Fruit fly (Drosophila melanogaster) whole organism, pupa: ENCODE results near the gene NPFR.

Experiments used
- CG10348 ChIP-seq: fragments of 200-800 bp; sonication (Bioruptor generic); IDR thresholded peaks from 2 replicates; pipeline ENCODE4 v1.3.6; 2022; ENCODE audit warnings: missing biosample characterization, missing genetic modification characterization
- CG12605 ChIP-seq: fragments of 200-800 bp; sonication (Bioruptor generic); IDR thresholded peaks from 2 replicates; pipeline ENCODE4 v1.3.6; 2022; ENCODE audit warnings: missing biosample characterization, missing genetic modification characterization
- CG13204 ChIP-seq: fragments of 200-800 bp; sonication (Bioruptor generic); optimal IDR thresholded peaks from 2 replicates; lab custom pipeline; 2018; ENCODE audit warnings: missing biosample characterization, mild to moderate bottlenecking, missing genetic modification characterization, moderate library complexity
- CG14655 ChIP-seq: fragments of 200-800 bp; sonication (Bioruptor generic); optimal IDR thresholded peaks from 3 replicates; lab custom pipeline; 2017; ENCODE audit warnings: mild to moderate bottlenecking, missing biosample characterization, missing genetic modification reagents, missing genetic modification characterization
- CG15710 ChIP-seq: fragments of 200-800 bp; sonication (Bioruptor generic); optimal IDR thresholded peaks from 2 replicates; lab custom pipeline; 2018; ENCODE audit warnings: missing biosample characterization, mild to moderate bottlenecking, missing genetic modification characterization, moderate library complexity
- CG17806 ChIP-seq: fragments of 200-800 bp; sonication (Bioruptor generic); optimal IDR thresholded peaks from 2 replicates; lab custom pipeline; 2018; ENCODE audit warnings: missing biosample characterization, mild to moderate bottlenecking, missing genetic modification characterization, moderate library complexity
- CG32121 ChIP-seq: fragments of 200-800 bp; sonication (Bioruptor generic); IDR thresholded peaks from 2 replicates; pipeline ENCODE4 v1.3.6; 2022; ENCODE audit warnings: missing biosample characterization, missing genetic modification characterization
- CG34367 ChIP-seq: fragments of 200-800 bp; sonication (Bioruptor generic); optimal IDR thresholded peaks from 2 replicates; lab custom pipeline; 2018; ENCODE audit warnings: missing biosample characterization, mild to moderate bottlenecking, missing genetic modification characterization
- CG4496 ChIP-seq: fragments of 200-800 bp; sonication (Bioruptor generic); IDR thresholded peaks from 3 replicates; pipeline ENCODE4 v1.3.6; 2022; ENCODE audit warnings: missing biosample characterization, missing genetic modification characterization
- CG8159 ChIP-seq: fragments of 200-800 bp; sonication (Bioruptor generic); optimal IDR thresholded peaks from 3 replicates; lab custom pipeline; 2018; ENCODE audit warnings: missing biosample characterization, mild to moderate bottlenecking, missing genetic modification characterization, moderate library complexity
- CG8301 ChIP-seq: fragments of 200-800 bp; sonication (Bioruptor generic); optimal IDR thresholded peaks from 2 replicates; lab custom pipeline; 2018; ENCODE audit warnings: missing biosample characterization, mild to moderate bottlenecking, missing genetic modification characterization
- CG9948 ChIP-seq: fragments of 200-800 bp; sonication (Bioruptor generic); optimal IDR thresholded peaks from 2 replicates; lab custom pipeline; 2018; ENCODE audit warnings: missing biosample characterization, mild to moderate bottlenecking, missing genetic modification characterization, moderate library complexity
- D1 ChIP-seq: fragments of 200-800 bp; sonication (Bioruptor generic); optimal IDR thresholded peaks from 2 replicates; lab custom pipeline; 2018; ENCODE audit warnings: missing biosample characterization, mild to moderate bottlenecking, missing genetic modification characterization, moderate library complexity
- EcR ChIP-seq: fragments of 200-800 bp; sonication (Bioruptor generic); optimal IDR thresholded peaks from 3 replicates; lab custom pipeline; 2019; ENCODE audit warnings: missing biosample characterization, missing genetic modification characterization, mild to moderate bottlenecking, moderate library complexity, missing genetic modification reagents
- Ets98B ChIP-seq: fragments of 200-800 bp; sonication (Bioruptor generic); IDR thresholded peaks from 2 replicates; pipeline ENCODE4 v1.3.6; 2022; ENCODE audit warnings: missing biosample characterization, missing genetic modification characterization
- Pif1A ChIP-seq: fragments of 200-800 bp; sonication (Bioruptor generic); optimal IDR thresholded peaks from 3 replicates; lab custom pipeline; 2016; ENCODE audit warnings: missing biosample characterization, missing genetic modification characterization
- Pif1B ChIP-seq: fragments of 200-800 bp; sonication (Bioruptor generic); optimal IDR thresholded peaks from 3 replicates; lab custom pipeline; 2016; ENCODE audit warnings: missing biosample characterization, missing genetic modification characterization
- Snoo ChIP-seq: fragments of 200-800 bp; sonication (Bioruptor generic); optimal IDR thresholded peaks from 3 replicates; lab custom pipeline; 2017; ENCODE audit warnings: missing biosample characterization, mild to moderate bottlenecking, missing genetic modification characterization, inconsistent platforms
- fd96Ca ChIP-seq: fragments of 200-800 bp; sonication (Bioruptor generic); IDR thresholded peaks from 3 replicates; pipeline ENCODE4 v1.3.6; 2022; ENCODE audit warnings: missing biosample characterization, missing genetic modification characterization
- gl ChIP-seq: fragments of 200-800 bp; sonication (Bioruptor generic); optimal IDR thresholded peaks from 2 replicates; lab custom pipeline; 2018; ENCODE audit warnings: missing biosample characterization, mild to moderate bottlenecking, missing genetic modification characterization
- rn ChIP-seq: fragments of 200-800 bp; sonication (Bioruptor generic); IDR thresholded peaks from 2 replicates; pipeline ENCODE4 v1.3.6; 2022; ENCODE audit warnings: missing biosample characterization, missing genetic modification characterization

Gene NPFR

DNA sequence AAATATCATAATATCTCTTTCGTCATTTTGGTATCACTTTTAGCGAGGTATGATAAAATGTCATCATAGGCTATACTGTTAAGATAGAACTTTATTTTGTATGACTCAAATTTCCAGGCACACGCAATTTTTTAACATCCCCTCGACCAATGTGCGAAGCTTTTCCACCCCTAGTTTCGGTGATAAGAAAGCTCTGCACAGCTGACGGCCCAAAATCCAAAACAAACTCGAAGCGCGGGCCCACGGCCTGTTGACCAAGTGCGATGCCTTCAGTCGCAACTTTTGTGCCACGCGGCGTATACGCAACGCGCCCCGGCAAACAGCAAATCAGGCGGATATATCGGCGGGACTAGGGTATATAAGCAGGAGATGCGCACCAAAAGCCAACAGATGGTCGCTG lies at the start of gene NPFR:
Gene NPFR (plus strand): TSS at position 301 of the 400 bp plus-strand sequence.
- no peak for TF ChIP-seq CG32121
- TF ChIP-seq CG13204 = no peak
- TF ChIP-seq CG10348 (GFP tag; lab: Robert Waterston, UW) = no peak
- TF ChIP-seq D1 (tag; lab: Kevin White, UChicago) = no peak
- no peak for TF ChIP-seq CG15710
- TF ChIP-seq CG34367 (tag; lab: Kevin White, UChicago) = no peak
- no peak for TF ChIP-seq Pif1B
- TF ChIP-seq rn (GFP tag; lab: Robert Waterston, UW) = no peak

DNA sequence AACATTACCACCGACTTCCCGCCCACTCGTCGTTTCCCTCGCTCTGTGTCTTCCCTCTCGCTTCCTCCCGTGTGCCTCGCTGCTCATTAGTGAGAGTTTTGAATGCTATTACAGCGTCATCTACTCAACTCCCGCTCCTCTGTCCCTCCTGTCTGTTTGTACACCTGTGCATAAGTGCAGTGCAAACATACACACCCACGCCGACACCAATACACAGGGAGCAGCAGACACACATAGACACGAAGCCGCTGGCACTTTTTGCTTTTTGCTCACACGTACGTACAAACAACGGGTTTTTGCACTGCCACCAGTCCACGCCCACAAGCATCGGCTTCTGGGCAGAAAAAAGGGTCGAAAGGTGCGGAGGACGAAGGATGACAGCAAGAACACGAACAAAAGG lies 45.3 kb upstream of the NPFR start:
- no peak for TF ChIP-seq CG9948 (tag; lab: Kevin White, UChicago)
- TF ChIP-seq CG13204 = peak; percentile 62
- TF ChIP-seq rn (GFP tag; lab: Robert Waterston, UW) = no peak
- no peak for TF ChIP-seq EcR (GFP tag; lab: Kevin White, UChicago)
- no peak for TF ChIP-seq CG8159 (tag; lab: Kevin White, UChicago)
- peak; percentile 25; the same call in 1 of the 3 replicates for TF ChIP-seq CG4496

DNA sequence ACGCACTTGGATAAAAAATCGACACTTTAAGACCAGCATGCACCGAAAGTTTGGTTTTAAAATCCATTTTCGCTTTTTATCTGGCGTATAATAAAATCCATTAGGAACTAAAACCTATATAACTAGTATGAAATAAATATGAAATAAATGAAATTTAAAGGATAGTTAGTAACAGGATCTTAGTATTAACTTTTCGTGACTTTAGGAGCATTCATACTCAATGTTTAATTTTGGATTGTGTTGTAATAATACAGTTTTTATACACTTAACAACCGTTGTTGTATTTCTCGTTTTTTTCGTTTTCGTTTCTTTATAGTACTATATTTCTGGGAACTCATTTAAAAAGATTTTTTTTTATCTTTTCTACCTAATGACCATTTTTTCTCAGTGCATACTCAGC lies 38.0 kb upstream of the NPFR start:
- no peak for TF ChIP-seq CG34367 (tag; lab: Kevin White, UChicago)
- peak; percentile 9 for TF ChIP-seq CG9948 (tag; lab: Kevin White, UChicago)
- TF ChIP-seq CG17806 (tag; lab: Kevin White, UChicago) = no peak
- TF ChIP-seq gl (tag; lab: Kevin White, UChicago) = no peak
- no peak for TF ChIP-seq CG32121
- no peak for TF ChIP-seq Snoo (tag; lab: Kevin White, UChicago)
- TF ChIP-seq CG13204 = no peak
- TF ChIP-seq Pif1A (GFP tag; lab: Kevin White, UChicago) = no peak
- TF ChIP-seq CG8159 (tag; lab: Kevin White, UChicago) = peak; percentile 7
- no peak for TF ChIP-seq CG12605 (GFP tag; lab: Robert Waterston, UW)
- no peak for TF ChIP-seq CG15710
- no peak for TF ChIP-seq rn (GFP tag; lab: Robert Waterston, UW)
- TF ChIP-seq EcR (GFP tag; lab: Kevin White, UChicago) = no peak
- peak; percentile 12 for TF ChIP-seq CG8301 (tag; lab: Kevin White, UChicago)
- no peak for TF ChIP-seq fd96Ca (GFP tag; lab: Robert Waterston, UW)
- TF ChIP-seq CG14655 (GFP tag; lab: Kevin White, UChicago) = peak; percentile 64

DNA sequence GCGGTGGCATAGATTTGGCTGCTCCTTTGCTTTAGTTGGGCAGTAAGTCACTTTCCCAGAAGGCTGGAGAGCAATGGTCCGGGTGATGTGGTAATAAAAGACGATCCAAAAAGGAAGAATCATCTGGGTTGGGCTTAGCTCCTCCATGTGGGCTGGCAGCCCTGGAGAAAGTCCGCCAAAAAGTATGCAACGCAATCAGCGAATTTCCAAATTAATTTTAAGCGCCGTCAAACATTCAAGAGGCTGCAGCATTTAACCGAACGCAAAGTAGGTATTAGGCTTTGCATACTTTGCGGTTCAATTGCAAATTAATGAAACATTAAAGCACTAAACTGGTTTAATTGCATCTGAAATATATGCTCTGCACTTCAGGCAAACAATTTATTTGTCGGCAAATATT lies 37.5 kb upstream of the NPFR start:
- no peak for TF ChIP-seq Snoo (tag; lab: Kevin White, UChicago)
- no peak for TF ChIP-seq CG9948 (tag; lab: Kevin White, UChicago)
- no peak for TF ChIP-seq CG4496
- no peak for TF ChIP-seq CG32121
- no peak for TF ChIP-seq CG8301 (tag; lab: Kevin White, UChicago)
- no peak for TF ChIP-seq EcR (GFP tag; lab: Kevin White, UChicago)
- TF ChIP-seq CG14655 (GFP tag; lab: Kevin White, UChicago) = no peak
- TF ChIP-seq CG12605 (GFP tag; lab: Robert Waterston, UW) = no peak
- no peak for TF ChIP-seq CG15710
- TF ChIP-seq CG13204 = no peak
- TF ChIP-seq CG17806 (tag; lab: Kevin White, UChicago) = no peak
- TF ChIP-seq Ets98B (GFP tag; lab: Robert Waterston, UW) = no peak
- TF ChIP-seq Pif1B = no peak
- TF ChIP-seq CG34367 (tag; lab: Kevin White, UChicago) = no peak
- TF ChIP-seq gl (tag; lab: Kevin White, UChicago) = no peak

DNA sequence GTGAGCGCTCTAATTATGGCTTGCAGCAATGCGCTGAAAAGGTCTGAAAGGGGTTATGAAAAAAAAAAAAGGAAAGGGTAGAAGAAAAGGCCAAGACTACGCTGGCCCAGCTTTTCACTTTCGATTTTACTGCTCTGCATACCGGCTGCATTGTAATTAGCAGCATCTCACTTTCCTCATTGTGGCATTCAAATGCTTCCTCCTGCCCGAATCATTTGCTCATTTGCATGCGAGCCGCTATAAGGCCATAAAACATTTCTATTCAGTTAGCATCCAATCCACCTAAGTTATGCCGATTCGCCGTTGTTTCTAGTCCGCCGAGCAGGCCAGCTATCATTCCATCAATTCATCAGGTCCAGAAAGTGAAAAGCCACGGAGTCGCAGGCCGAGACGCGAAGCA lies 33.5 kb upstream of the NPFR start:
- no peak for TF ChIP-seq CG9948 (tag; lab: Kevin White, UChicago)
- TF ChIP-seq CG8159 (tag; lab: Kevin White, UChicago) = no peak

DNA sequence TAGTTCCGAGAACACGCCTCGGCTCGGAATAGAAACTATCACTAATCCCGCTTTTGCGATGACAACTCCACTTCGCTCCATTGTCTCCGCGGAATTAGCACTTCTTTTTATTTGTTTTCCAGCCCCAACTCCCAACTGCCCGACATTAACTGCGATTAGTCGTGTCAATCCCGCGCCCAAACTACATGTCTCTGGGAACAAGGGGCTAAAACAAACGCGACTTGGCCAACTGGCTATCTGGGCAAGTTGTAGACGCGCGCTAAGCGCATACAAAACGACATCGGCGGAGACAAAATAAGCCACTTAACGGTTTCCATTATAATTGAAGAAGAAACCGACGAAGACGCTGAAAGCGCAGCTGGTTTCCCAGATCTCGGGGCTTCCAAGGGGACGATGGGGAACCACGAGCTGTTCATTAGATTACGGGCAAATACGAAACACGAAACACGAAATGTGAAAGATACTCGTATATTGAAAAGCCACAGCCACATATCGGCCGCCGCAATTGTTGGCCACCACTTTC lies 32.3 kb upstream of the NPFR start:
- no peak for TF ChIP-seq CG10348 (GFP tag; lab: Robert Waterston, UW)
- 0 out of 2 replicates have a peak, but pooled peaks have one; percentile 8 for TF ChIP-seq CG32121
- TF ChIP-seq CG14655 (GFP tag; lab: Kevin White, UChicago) = no peak

DNA sequence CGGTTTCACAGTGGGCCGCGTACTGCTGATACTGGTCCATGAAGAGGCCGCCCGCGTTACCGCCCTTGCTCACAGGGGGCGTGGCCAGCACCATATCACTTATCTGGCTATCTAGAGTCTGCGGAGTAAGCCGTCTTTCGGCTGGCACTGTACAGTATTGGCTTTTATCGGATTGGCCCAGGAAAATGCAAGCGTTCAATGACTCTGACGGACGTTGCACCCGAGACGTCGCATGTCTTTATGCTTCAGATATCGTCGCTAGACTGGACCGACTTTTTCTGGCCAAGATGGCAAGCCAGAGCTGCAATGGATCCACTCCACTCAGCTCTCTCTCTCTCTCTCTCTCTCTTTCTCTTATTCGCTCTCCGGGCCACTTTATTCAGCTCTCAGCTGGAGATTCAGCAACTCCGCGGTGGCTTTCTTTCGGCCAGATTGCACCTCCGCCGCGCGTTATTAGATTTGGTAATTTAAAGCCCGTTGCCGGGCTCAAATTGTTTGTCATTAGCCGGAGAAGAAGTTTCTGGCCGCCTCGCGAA lies 30.1 kb upstream of the NPFR start, which contains the start of gene CG31559:
Gene CG31559 (minus strand): TSS at position 273 of the 536 bp plus-strand sequence.
- TF ChIP-seq CG8159 (tag; lab: Kevin White, UChicago) (peak; percentile 25), CG13204 (peak; percentile 21), CG32121 (peak; percentile 32; the same call in 1 of the 2 replicates), D1 (tag; lab: Kevin White, UChicago) (no peak), CG4496 (0 out of 3 replicates have a peak, but pooled peaks have one; percentile 17), CG10348 (GFP tag; lab: Robert Waterston, UW) (no peak), CG14655 (GFP tag; lab: Kevin White, UChicago) (no peak), EcR (GFP tag; lab: Kevin White, UChicago) (peak; percentile 86)
